Fruit fly (Drosophila melanogaster) whole organism, embryonic: ENCODE measurements around the gene hd.

ENCODE experiments used
- ATbp ChIP-seq: fragments of 200-800 bp; sonication (Bioruptor generic); optimal IDR thresholded peaks from 2 replicates; lab custom pipeline; 2017; ENCODE audit warnings: missing biosample characterization, mild to moderate bottlenecking, missing genetic modification characterization, missing genetic modification reagents
- Aef1 ChIP-seq: fragments of 200-800 bp; sonication (Bioruptor generic); IDR thresholded peaks from 3 replicates; pipeline ENCODE4 v1.3.6; 2022; ENCODE audit warnings: missing biosample characterization, missing genetic modification characterization
- CG10543 ChIP-seq: fragments of 200-800 bp; sonication (Bioruptor generic); optimal IDR thresholded peaks from 3 replicates; lab custom pipeline; 2017; ENCODE audit warnings: missing biosample characterization, mild to moderate bottlenecking, missing genetic modification characterization, moderate library complexity
- CG11247 ChIP-seq: fragments of 200-800 bp; sonication (Bioruptor generic); IDR thresholded peaks from 2 replicates; pipeline ENCODE4 v1.3.6; 2022; ENCODE audit warnings: missing biosample characterization, missing genetic modification characterization
- CG11398 ChIP-seq: fragments of 200-800 bp; sonication (Bioruptor generic); optimal IDR thresholded peaks from 2 replicates; lab custom pipeline; 2016; ENCODE audit warnings: missing biosample characterization, missing genetic modification characterization
- CG11560 ChIP-seq: fragments of 200-800 bp; sonication (Bioruptor generic); IDR thresholded peaks from 3 replicates; pipeline ENCODE4 v1.3.6; 2022; ENCODE audit warnings: missing biosample characterization, missing genetic modification characterization
- CG12104 ChIP-seq: fragments of 200-800 bp; sonication (Bioruptor generic); optimal IDR thresholded peaks from 3 replicates; lab custom pipeline; 2016; ENCODE audit warnings: missing biosample characterization, missing genetic modification characterization
- CG12299 ChIP-seq: fragments of 200-800 bp; sonication (Bioruptor generic); optimal IDR thresholded peaks from 2 replicates; lab custom pipeline; 2018; ENCODE audit warnings: missing biosample characterization, mild to moderate bottlenecking, missing genetic modification characterization
- CG13775 ChIP-seq: fragments of 200-800 bp; sonication (Bioruptor generic); optimal IDR thresholded peaks from 3 replicates; lab custom pipeline; 2017; ENCODE audit warnings: missing biosample characterization, mild to moderate bottlenecking, missing genetic modification characterization
- CG15269 ChIP-seq: fragments of 200-800 bp; sonication (Bioruptor generic); optimal IDR thresholded peaks from 2 replicates; lab custom pipeline; 2018; ENCODE audit warnings: missing biosample characterization, mild to moderate bottlenecking, missing genetic modification characterization, moderate library complexity
- CG1529 ChIP-seq: fragments of 200-800 bp; sonication (Bioruptor generic); optimal IDR thresholded peaks from 3 replicates; lab custom pipeline; 2018; ENCODE audit warnings: missing biosample characterization, missing genetic modification characterization
- CG15479 ChIP-seq: fragments of 200-800 bp; sonication (Bioruptor generic); optimal IDR thresholded peaks from 3 replicates; lab custom pipeline; 2019; ENCODE audit warnings: missing biosample characterization, mild to moderate bottlenecking, missing genetic modification characterization, moderate library complexity
- CG17359 ChIP-seq: fragments of 200-800 bp; sonication (Bioruptor generic); optimal IDR thresholded peaks from 3 replicates; lab custom pipeline; 2018; ENCODE audit warnings: missing biosample characterization, mild to moderate bottlenecking, missing genetic modification characterization, moderate library complexity
- CG17802 ChIP-seq: fragments of 200-800 bp; sonication (Bioruptor generic); optimal IDR thresholded peaks from 2 replicates; lab custom pipeline; 2018; ENCODE audit warnings: missing biosample characterization, mild to moderate bottlenecking, missing genetic modification characterization, moderate library complexity
- CG2129 ChIP-seq: fragments of 200-800 bp; sonication (Bioruptor generic); IDR thresholded peaks from 2 replicates; pipeline ENCODE4 v1.3.6; 2022; ENCODE audit warnings: missing biosample characterization, missing genetic modification characterization; ENCODE audit not compliant: partially characterized antibody
- CG30403 ChIP-seq: fragments of 200-800 bp; sonication (Bioruptor generic); optimal IDR thresholded peaks from 3 replicates; lab custom pipeline; 2016; ENCODE audit warnings: missing biosample characterization, missing genetic modification characterization
- CG3065 ChIP-seq: fragments of 200-800 bp; sonication (Bioruptor generic); optimal IDR thresholded peaks from 2 replicates; lab custom pipeline; 2016; ENCODE audit warnings: missing biosample characterization, missing genetic modification characterization
- CG4328 ChIP-seq: fragments of 200-800 bp; sonication (Bioruptor generic); optimal IDR thresholded peaks from 3 replicates; lab custom pipeline; 2017; ENCODE audit warnings: missing biosample characterization, missing genetic modification reagents, missing genetic modification characterization
- CG4404 ChIP-seq: fragments of 200-800 bp; sonication (Bioruptor generic); IDR thresholded peaks from 2 replicates; pipeline ENCODE4 v1.3.6; 2022; ENCODE audit warnings: missing biosample characterization, missing genetic modification characterization
- CG8388 ChIP-seq: fragments of 200-800 bp; sonication (Bioruptor generic); optimal IDR thresholded peaks from 2 replicates; lab custom pipeline; 2019; ENCODE audit warnings: missing biosample characterization, mild to moderate bottlenecking, missing genetic modification characterization, moderate library complexity
- D19B ChIP-seq: fragments of 200-800 bp; sonication (Bioruptor generic); optimal IDR thresholded peaks from 2 replicates; lab custom pipeline; 2017; ENCODE audit warnings: missing biosample characterization, mild to moderate bottlenecking, missing genetic modification characterization
- Dbx ChIP-seq: fragments of 200-800 bp; sonication (Bioruptor generic); IDR thresholded peaks from 3 replicates; pipeline ENCODE4 v1.3.6; 2022; ENCODE audit warnings: missing biosample characterization, missing genetic modification characterization
- Dip3 ChIP-seq: fragments of 200-800 bp; sonication (Bioruptor generic); optimal IDR thresholded peaks from 3 replicates; lab custom pipeline; 2016; ENCODE audit warnings: missing biosample characterization, missing genetic modification characterization
- E2f1 ChIP-seq: fragments of 200-800 bp; sonication (Bioruptor generic); IDR thresholded peaks from 2 replicates; pipeline ENCODE4 v1.3.6; 2022; ENCODE audit warnings: missing biosample characterization, missing genetic modification characterization
- ERR ChIP-seq: fragments of 200-800 bp; sonication (Bioruptor generic); optimal IDR thresholded peaks from 2 replicates; lab custom pipeline; 2016; ENCODE audit warnings: missing biosample characterization, missing genetic modification characterization
- Elba2 ChIP-seq: fragments of 200-800 bp; sonication (Bioruptor generic); optimal IDR thresholded peaks from 3 replicates; lab custom pipeline; 2016; ENCODE audit warnings: missing biosample characterization, missing genetic modification characterization
- Fer1 ChIP-seq: fragments of 200-800 bp; sonication (Bioruptor generic); optimal IDR thresholded peaks from 2 replicates; lab custom pipeline; 2017; ENCODE audit warnings: missing biosample characterization, mild to moderate bottlenecking, missing genetic modification characterization
- Fer2 ChIP-seq: fragments of 200-800 bp; sonication (Bioruptor generic); optimal IDR thresholded peaks from 2 replicates; lab custom pipeline; 2018; ENCODE audit warnings: missing biosample characterization, mild to moderate bottlenecking, missing genetic modification characterization, moderate library complexity
- Meics ChIP-seq: fragments of 200-800 bp; sonication (Bioruptor generic); optimal IDR thresholded peaks from 2 replicates; lab custom pipeline; 2017; ENCODE audit warnings: missing biosample characterization, mild to moderate bottlenecking, missing genetic modification characterization
- Myb ChIP-seq: fragments of 200-800 bp; sonication (Bioruptor generic); optimal IDR thresholded peaks from 2 replicates; lab custom pipeline; 2016; ENCODE audit warnings: missing biosample characterization, missing genetic modification characterization
- Oaz ChIP-seq: fragments of 200-800 bp; sonication (Bioruptor generic); IDR thresholded peaks from 2 replicates; pipeline ENCODE4 v1.3.6; 2022; ENCODE audit warnings: missing biosample characterization, missing genetic modification characterization
- Rx ChIP-seq: fragments of 200-800 bp; sonication (Bioruptor generic); IDR thresholded peaks from 2 replicates; pipeline ENCODE4 v1.3.6; 2022; ENCODE audit warnings: missing biosample characterization, missing genetic modification characterization
- Sox102F ChIP-seq: fragments of 200-800 bp; sonication (Bioruptor generic); optimal IDR thresholded peaks from 2 replicates; lab custom pipeline; 2018; ENCODE audit warnings: missing biosample characterization, mild to moderate bottlenecking, missing genetic modification characterization, moderate library complexity
- YL-1 ChIP-seq: fragments of 200-800 bp; sonication (Bioruptor generic); optimal IDR thresholded peaks from 3 replicates; lab custom pipeline; 2017; ENCODE audit warnings: missing biosample characterization, mild to moderate bottlenecking, missing genetic modification characterization
- dmrt11E ChIP-seq: fragments of 200-800 bp; sonication (Bioruptor generic); optimal IDR thresholded peaks from 3 replicates; lab custom pipeline; 2018; ENCODE audit warnings: missing biosample characterization, mild to moderate bottlenecking, missing genetic modification characterization, moderate library complexity
- dmrt99B ChIP-seq: fragments of 200-800 bp; sonication (Bioruptor generic); optimal IDR thresholded peaks from 2 replicates; lab custom pipeline; 2018; ENCODE audit warnings: missing biosample characterization, mild to moderate bottlenecking, missing genetic modification characterization, moderate library complexity
- ems ChIP-seq: fragments of 200-800 bp; sonication (Bioruptor generic); optimal IDR thresholded peaks from 3 replicates; lab custom pipeline; 2016; ENCODE audit warnings: missing biosample characterization, missing genetic modification characterization
- fd96Cb ChIP-seq: fragments of 200-800 bp; sonication (Bioruptor generic); optimal IDR thresholded peaks from 2 replicates; lab custom pipeline; 2018; ENCODE audit warnings: missing biosample characterization, mild to moderate bottlenecking, missing genetic modification characterization, moderate library complexity
- gro ChIP-seq: fragments of 200-800 bp; sonication (Bioruptor generic); optimal IDR thresholded peaks from 2 replicates; lab custom pipeline; 2016; ENCODE audit warnings: missing biosample characterization, missing genetic modification characterization
- gsb ChIP-seq: fragments of 200-800 bp; sonication (Bioruptor generic); IDR thresholded peaks from 2 replicates; pipeline ENCODE4 v1.3.6; 2022; ENCODE audit warnings: missing biosample characterization, missing genetic modification characterization
- gt ChIP-seq: fragments of 200-800 bp; sonication (Bioruptor generic); IDR thresholded peaks from 2 replicates; pipeline ENCODE4 v1.3.6; 2022; ENCODE audit warnings: missing biosample characterization, missing genetic modification characterization
- hbn ChIP-seq: fragments of 200-800 bp; sonication (Bioruptor generic); IDR thresholded peaks from 2 replicates; pipeline ENCODE4 v1.3.6; 2022; ENCODE audit warnings: missing biosample characterization, missing genetic modification characterization; ENCODE audit not compliant: partially characterized antibody
- ind ChIP-seq: fragments of 200-800 bp; sonication (Bioruptor generic); optimal IDR thresholded peaks from 3 replicates; lab custom pipeline; 2016; ENCODE audit warnings: missing biosample characterization, missing genetic modification characterization
- klu ChIP-seq: fragments of 200-800 bp; sonication (Bioruptor generic); IDR thresholded peaks from 2 replicates; pipeline ENCODE4 v1.3.6; 2022; ENCODE audit warnings: missing biosample characterization, missing genetic modification characterization
- lmd ChIP-seq: fragments of 200-800 bp; sonication (Bioruptor generic); IDR thresholded peaks from 2 replicates; pipeline ENCODE4 v1.3.6; 2022; ENCODE audit warnings: missing biosample characterization, missing genetic modification characterization
- nau ChIP-seq: fragments of 200-800 bp; sonication (Bioruptor generic); optimal IDR thresholded peaks from 3 replicates; lab custom pipeline; 2017; ENCODE audit warnings: missing biosample characterization, mild to moderate bottlenecking, missing genetic modification characterization, missing genetic modification reagents
- pfk ChIP-seq: fragments of 200-800 bp; sonication (Bioruptor generic); optimal IDR thresholded peaks from 2 replicates; lab custom pipeline; 2018; ENCODE audit warnings: missing biosample characterization, mild to moderate bottlenecking, missing genetic modification characterization, moderate library complexity
- seq ChIP-seq: fragments of 200-800 bp; sonication (Bioruptor generic); IDR thresholded peaks from 2 replicates; pipeline ENCODE4 v1.3.6; 2022; ENCODE audit warnings: missing biosample characterization, missing genetic modification characterization
- sima ChIP-seq: fragments of 200-800 bp; sonication (Bioruptor generic); optimal IDR thresholded peaks from 2 replicates; lab custom pipeline; 2016; ENCODE audit warnings: missing biosample characterization, missing genetic modification characterization
- so ChIP-seq: fragments of 200-800 bp; sonication (Bioruptor generic); IDR thresholded peaks from 3 replicates; pipeline ENCODE4 v1.3.6; 2022; ENCODE audit warnings: missing biosample characterization, missing genetic modification characterization
- twi ChIP-seq: fragments of 200-800 bp; optimal IDR thresholded peaks from 2 replicates; lab custom pipeline; 2019; ENCODE audit warnings: missing biosample characterization, mild to moderate bottlenecking, missing genetic modification characterization, moderate library complexity

Gene hd

dm6 chr3R:5371563-5371962, 3.2 kb downstream of the hd start, which contains the start of gene Polr2F (continued):
- peak; percentile 63 for TF ChIP-seq sima
- TF ChIP-seq ind = peak; percentile 91
- no peak for TF ChIP-seq nau (GFP tag; lab: Kevin White, UChicago)
- peak; percentile 93 for TF ChIP-seq YL-1 (GFP tag; lab: Kevin White, UChicago)
- peak; percentile 96 for TF ChIP-seq gro
- peak; percentile 76 for TF ChIP-seq lmd (GFP tag; lab: Robert Waterston, UW)
- TF ChIP-seq CG10543 (GFP tag; lab: Kevin White, UChicago) = peak; percentile 82
- peak; percentile 22; the same call in 1 of the 2 replicates for TF ChIP-seq gsb (GFP tag; lab: Robert Waterston, UW)
- TF ChIP-seq twi (tag; lab: Kevin White, UChicago) = peak; percentile 63
- TF ChIP-seq Sox102F = no peak
- peak; percentile 65 for TF ChIP-seq dmrt11E (tag; lab: Kevin White, UChicago)
- TF ChIP-seq CG8388 (GFP tag; lab: Kevin White, UChicago) = peak; percentile 34
- TF ChIP-seq E2f1 = peak; percentile 60
- peak; percentile 61 for TF ChIP-seq pfk (GFP tag; lab: Kevin White, UChicago)
- peak; percentile 49 for TF ChIP-seq D19B (GFP tag; lab: Kevin White, UChicago)
- peak; percentile 92 for TF ChIP-seq Dip3 (GFP tag; lab: Kevin White, UChicago)
- peak; percentile 23 for TF ChIP-seq ATbp (GFP tag; lab: Kevin White, UChicago)
- TF ChIP-seq Myb (GFP tag; lab: Kevin White, UChicago) = peak; percentile 89
- TF ChIP-seq CG4404 (GFP tag; lab: Robert Waterston, UW) = peak; percentile 51
- peak; percentile 94 for TF ChIP-seq Dbx
- peak; percentile 79 for TF ChIP-seq Fer1 (GFP tag; lab: Kevin White, UChicago)
- peak; percentile 40 for TF ChIP-seq CG12104 (GFP tag; lab: Kevin White, UChicago)
- peak; percentile 79 for TF ChIP-seq CG11398 (GFP tag; lab: Kevin White, UChicago)
- peak; percentile 59 for TF ChIP-seq CG17802
- peak; percentile 45; the same call in 1 of the 2 replicates for TF ChIP-seq Rx (GFP tag; lab: Robert Waterston, UW)
- peak; percentile 71 for TF ChIP-seq CG17359 (tag; lab: Kevin White, UChicago)
- TF ChIP-seq CG3065 (GFP tag; lab: Kevin White, UChicago) = peak; percentile 76
- peak; percentile 44 for TF ChIP-seq fd96Cb (tag; lab: Kevin White, UChicago)
- TF ChIP-seq so (GFP tag; lab: Robert Waterston, UW) = peak; percentile 70; the same call in 1 of the 3 replicates
- TF ChIP-seq ems (GFP tag; lab: Kevin White, UChicago) = peak; percentile 90
- TF ChIP-seq CG11247 = peak; percentile 86
- peak; percentile 45; the same call in 1 of the 2 replicates for TF ChIP-seq Oaz
- TF ChIP-seq Aef1 (GFP tag; lab: Robert Waterston, UW) = peak; percentile 61
- TF ChIP-seq CG2129 = no peak
- peak; percentile 85 for TF ChIP-seq ERR (GFP tag; lab: Kevin White, UChicago)
- no peak for TF ChIP-seq dmrt99B (tag; lab: Kevin White, UChicago)
- TF ChIP-seq hbn = peak; percentile 38; the same call in 1 of the 2 replicates
- TF ChIP-seq CG1529 (GFP tag; lab: Kevin White, UChicago) = peak; percentile 2
- TF ChIP-seq CG4328 (GFP tag; lab: Kevin White, UChicago) = peak; percentile 56
- no peak for TF ChIP-seq CG15479 (GFP tag; lab: Kevin White, UChicago)
- TF ChIP-seq CG12299 (tag; lab: Kevin White, UChicago) = peak; percentile 44
- TF ChIP-seq CG11560 = peak; percentile 100
- no peak for TF ChIP-seq CG15269
- peak; percentile 89 for TF ChIP-seq CG30403
- TF ChIP-seq Elba2 = peak; percentile 68
- TF ChIP-seq seq = no peak
- TF ChIP-seq gt = no peak
- peak; percentile 59 for TF ChIP-seq Fer2 (tag; lab: Kevin White, UChicago)
- peak; percentile 71 for TF ChIP-seq klu (GFP tag; lab: Robert Waterston, UW)
- TF ChIP-seq CG13775 (GFP tag; lab: Kevin White, UChicago) = peak; percentile 64
- TF ChIP-seq Meics (GFP tag; lab: Kevin White, UChicago) = peak; percentile 76
